Worm (Caenorhabditis elegans) whole organism, midembryonic: ENCODE measurements around the gene ile-2.

Experiments
- T22C8.4 ChIP-seq: fragments of 200-800 bp; sonication (Bioruptor generic); IDR thresholded peaks from 2 replicates; pipeline ENCODE4 v1.3.6; 2022; ENCODE audit warnings: missing genetic modification characterization, missing compliant biosample characterization
- flt-1 ChIP-seq: fragments of 200-800 bp; sonication (Bioruptor generic); IDR thresholded peaks from 2 replicates; pipeline ENCODE4 v1.3.6; 2022; ENCODE audit warnings: missing genetic modification characterization, missing compliant biosample characterization
- med-1 ChIP-seq: sonication (generic microtip); optimal IDR thresholded peaks from 2 replicates; lab custom pipeline; 2017; ENCODE audit warnings: missing genetic modification characterization, mild to moderate bottlenecking, missing compliant biosample characterization, antibody characterized with exemption, missing genetic modification reagents; ENCODE audit not compliant: insufficient read depth
- tab-1 ChIP-seq: fragments of 200-800 bp; sonication (Bioruptor generic); IDR thresholded peaks from 2 replicates; pipeline ENCODE4 v1.3.6; 2022; ENCODE audit warnings: missing genetic modification characterization, missing compliant biosample characterization
- ztf-29 ChIP-seq: fragments of 200-800 bp; sonication (Bioruptor generic); IDR thresholded peaks from 2 replicates; pipeline ENCODE4 v1.3.6; 2022; ENCODE audit warnings: missing genetic modification reagents, missing genetic modification characterization, missing compliant biosample characterization

DNA sequence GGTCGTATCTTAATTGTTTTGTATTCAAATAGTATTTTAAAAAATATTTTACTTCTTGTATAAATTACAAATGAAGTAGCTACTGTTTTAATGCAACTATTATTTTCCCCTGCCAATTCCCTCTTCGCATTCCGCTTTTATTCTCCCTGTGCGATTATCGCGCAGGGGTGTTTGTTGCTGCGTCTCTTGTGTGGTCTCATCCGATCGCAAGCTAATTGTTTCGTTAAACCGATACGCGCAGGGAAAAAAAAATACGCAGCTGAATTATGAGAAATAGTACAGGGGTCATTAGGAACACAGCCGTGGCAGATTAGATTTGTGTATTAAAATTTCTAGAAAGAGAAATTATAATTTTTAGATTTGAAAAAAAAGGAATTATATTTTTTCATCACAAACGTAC is 38.1 kb downstream of the ile-2 start:
- TF ChIP-seq T22C8.4 (GFP tag; lab: Robert Waterston, UW) (no peak), flt-1 (GFP tag; lab: Robert Waterston, UW) (peak; percentile 87), tab-1 (GFP tag; lab: Robert Waterston, UW) (peak; percentile 83), ztf-29 (GFP tag; lab: Robert Waterston, UW) (peak; percentile 73), med-1 (GFP tag; lab: Kevin White, UChicago) (peak; percentile 57)
